Fruit fly (Drosophila melanogaster): ENCODE results near the gene HtrA2.

dm6 chr3R:14472580-14473353 lies 38.7 kb downstream of the HtrA2 start:
- TF ChIP-seq Pif1A (GFP tag; optimal IDR thresholded peaks at IDR 0.05) (no peak), gl (tag; optimal IDR thresholded peaks at IDR 0.05) (no peak), Snoo (tag; optimal IDR thresholded peaks at IDR 0.05) (no peak), D1 (tag; optimal IDR thresholded peaks at IDR 0.05) (no peak), EcR (GFP tag; optimal IDR thresholded peaks at IDR 0.05) (no peak), Pif1B (GFP tag; optimal IDR thresholded peaks at IDR 0.05) (no peak), CG10348 (GFP tag; IDR thresholded peaks at IDR 0.05) (no peak), fd96Ca (GFP tag; IDR thresholded peaks at IDR 0.05) (no peak)

Measured in whole organism, pupa.